Fruit fly (Drosophila melanogaster) whole organism, adult: ENCODE data around the gene CG31195.

Experiments used
- CG11617 ChIP-seq: fragments of 200-800 bp; sonication (Bioruptor generic); optimal IDR thresholded peaks from 2 replicates; lab custom pipeline; 2017; ENCODE audit warnings: mild to moderate bottlenecking, missing biosample characterization, missing genetic modification reagents, missing genetic modification characterization
- CG12768 ChIP-seq: fragments of 200-800 bp; sonication (Bioruptor generic); optimal IDR thresholded peaks from 2 replicates; lab custom pipeline; 2017; ENCODE audit warnings: missing biosample characterization, missing genetic modification characterization, mild to moderate bottlenecking, moderate library complexity, missing genetic modification reagents
- CG14711 ChIP-seq: fragments of 200-800 bp; sonication (Bioruptor generic); optimal IDR thresholded peaks from 2 replicates; lab custom pipeline; 2018; ENCODE audit warnings: missing biosample characterization, mild to moderate bottlenecking, missing genetic modification characterization, moderate library complexity
- CG1620 ChIP-seq: fragments of 200-800 bp; sonication (Bioruptor generic); optimal IDR thresholded peaks from 2 replicates; lab custom pipeline; 2016; ENCODE audit warnings: missing biosample characterization, missing genetic modification characterization
- CG33017 ChIP-seq: fragments of 200-800 bp; sonication (Bioruptor generic); optimal IDR thresholded peaks from 2 replicates; lab custom pipeline; 2018; ENCODE audit warnings: missing biosample characterization, mild to moderate bottlenecking, missing genetic modification characterization, moderate library complexity
- CG5204 ChIP-seq: fragments of 200-800 bp; sonication (Bioruptor generic); optimal IDR thresholded peaks from 2 replicates; lab custom pipeline; 2016; ENCODE audit warnings: missing biosample characterization, missing genetic modification characterization
- CG7045 ChIP-seq: fragments of 200-800 bp; sonication (Bioruptor generic); optimal IDR thresholded peaks from 2 replicates; lab custom pipeline; 2017; ENCODE audit warnings: missing biosample characterization, mild to moderate bottlenecking, missing genetic modification characterization
- CG7101 ChIP-seq: fragments of 200-800 bp; sonication (Bioruptor generic); optimal IDR thresholded peaks from 2 replicates; lab custom pipeline; 2018; ENCODE audit warnings: missing biosample characterization, mild to moderate bottlenecking, missing genetic modification characterization, moderate library complexity
- Clk ChIP-seq: fragments of 200-800 bp; sonication (Bioruptor generic); optimal IDR thresholded peaks from 2 replicates; lab custom pipeline; 2017; ENCODE audit warnings: missing biosample characterization, missing genetic modification characterization
- Crg-1 ChIP-seq: fragments of 200-800 bp; sonication (Bioruptor generic); optimal IDR thresholded peaks from 2 replicates; lab custom pipeline; 2016; ENCODE audit warnings: missing biosample characterization, missing genetic modification characterization
- Hr96 ChIP-seq: fragments of 200-800 bp; sonication (Bioruptor generic); optimal IDR thresholded peaks from 2 replicates; lab custom pipeline; 2016; ENCODE audit warnings: missing biosample characterization, missing genetic modification characterization
- Mnt ChIP-seq: fragments of 200-800 bp; sonication (Bioruptor generic); optimal IDR thresholded peaks from 2 replicates; lab custom pipeline; 2016; ENCODE audit warnings: missing biosample characterization, mild to moderate bottlenecking, missing genetic modification characterization
- bab1 ChIP-seq: fragments of 200-800 bp; sonication (Bioruptor generic); optimal IDR thresholded peaks from 3 replicates; lab custom pipeline; 2019; ENCODE audit warnings: missing biosample characterization, mild to moderate bottlenecking, missing genetic modification characterization, moderate library complexity
- cic ChIP-seq: fragments of 200-800 bp; sonication (Bioruptor generic); optimal IDR thresholded peaks from 2 replicates; lab custom pipeline; 2017; ENCODE audit warnings: missing biosample characterization, mild to moderate bottlenecking, missing genetic modification characterization, moderate library complexity
- cnc ChIP-seq, 2 experiments: fragments of >200 bp; optimal IDR thresholded peaks; 2 replicates each; lab custom pipeline; 2017
- kay ChIP-seq: fragments of 200-800 bp; sonication (Bioruptor generic); peaks from one replicate; lab custom pipeline; 2016; ENCODE audit warnings: missing biosample characterization, missing genetic modification characterization, borderline replicate concordance
- ovo ChIP-seq: fragments of 200-800 bp; sonication (Bioruptor generic); optimal IDR thresholded peaks from 2 replicates; lab custom pipeline; 2016; ENCODE audit warnings: missing biosample characterization, missing genetic modification characterization
- pad ChIP-seq: fragments of 200-800 bp; sonication (Bioruptor generic); optimal IDR thresholded peaks from 3 replicates; lab custom pipeline; 2017; ENCODE audit warnings: missing biosample characterization, missing genetic modification characterization, mild to moderate bottlenecking, moderate library complexity, missing genetic modification reagents
- tj ChIP-seq: fragments of 200-800 bp; sonication (Bioruptor generic); optimal IDR thresholded peaks from 3 replicates; lab custom pipeline; 2017; ENCODE audit warnings: missing biosample characterization, mild to moderate bottlenecking, missing genetic modification characterization, moderate library complexity
- toe ChIP-seq: fragments of 200-800 bp; sonication (Bioruptor generic); optimal IDR thresholded peaks from 2 replicates; lab custom pipeline; 2016; ENCODE audit warnings: missing biosample characterization, missing genetic modification characterization

Gene CG31195

dm6 chr3R:20779969-20780368 lies 17.8 kb upstream of the CG31195 start:
- TF ChIP-seq toe (GFP tag; lab: Kevin White, UChicago): peak; percentile 18
- peak; percentile 49 for TF ChIP-seq Clk (GFP tag; lab: Kevin White, UChicago)
- TF ChIP-seq cic: peak; percentile 80
- TF ChIP-seq CG11617: peak; percentile 36
- no peak for TF ChIP-seq Crg-1 (GFP tag; lab: Kevin White, UChicago)
- TF ChIP-seq tj (GFP tag; lab: Kevin White, UChicago): peak; percentile 55
- TF ChIP-seq cnc (optimal IDR thresholded peaks at IDR 0.05; lab: Kevin White, UChicago): no peak
- no peak for TF ChIP-seq CG7045 (GFP tag; lab: Kevin White, UChicago)
- TF ChIP-seq CG1620 (GFP tag; lab: Kevin White, UChicago): peak; percentile 29
- peak; percentile 16 for TF ChIP-seq Mnt (GFP tag; lab: Kevin White, UChicago)
- TF ChIP-seq CG12768 (GFP tag; lab: Kevin White, UChicago): peak; percentile 67
- TF ChIP-seq pad (GFP tag; lab: Kevin White, UChicago): no peak
- TF ChIP-seq kay (GFP tag; lab: Kevin White, UChicago): peak; percentile 96
- no peak for TF ChIP-seq CG5204 (GFP tag; lab: Kevin White, UChicago)
- peak; percentile 65 for TF ChIP-seq CG33017 (tag; lab: Kevin White, UChicago)
- TF ChIP-seq CG7101: peak; percentile 32
- peak; percentile 48 for TF ChIP-seq bab1 (GFP tag; lab: Kevin White, UChicago)
- TF ChIP-seq ovo: peak; percentile 44
- peak; percentile 18 for TF ChIP-seq Hr96
- no peak for TF ChIP-seq CG14711

- TF ChIP-seq kay (GFP tag; lab: Kevin White, UChicago) (peak; percentile 91), ovo (no peak), toe (GFP tag; lab: Kevin White, UChicago) (no peak), CG11617 (no peak), cic (no peak)
These were observed 17.4 kb upstream of the CG31195 start for dm6 chr3R:20779545-20779944.

dm6 chr3R:20778285-20778926 lies 16.2 kb upstream of the CG31195 start:
- peak; percentile 95 for TF ChIP-seq CG7045 (GFP tag; lab: Kevin White, UChicago)
- peak; percentile 96 for TF ChIP-seq toe (GFP tag; lab: Kevin White, UChicago)
- TF ChIP-seq Clk (GFP tag; lab: Kevin White, UChicago): peak; percentile 99
- TF ChIP-seq cic: peak; percentile 100
- TF ChIP-seq kay (GFP tag; lab: Kevin White, UChicago): peak; percentile 100
- peak; percentile 77 for TF ChIP-seq CG5204 (GFP tag; lab: Kevin White, UChicago)
- TF ChIP-seq bab1 (GFP tag; lab: Kevin White, UChicago): peak; percentile 100
- TF ChIP-seq CG7101: peak; percentile 82
- TF ChIP-seq ovo: peak; percentile 99
- peak; percentile 99 for TF ChIP-seq CG12768 (GFP tag; lab: Kevin White, UChicago)
- TF ChIP-seq Mnt (GFP tag; lab: Kevin White, UChicago): peak; percentile 93
- TF ChIP-seq pad (GFP tag; lab: Kevin White, UChicago): peak; percentile 79
- peak; percentile 31 for TF ChIP-seq CG1620 (GFP tag; lab: Kevin White, UChicago)
- peak; percentile 46 for TF ChIP-seq Crg-1 (GFP tag; lab: Kevin White, UChicago)
- TF ChIP-seq tj (GFP tag; lab: Kevin White, UChicago): peak; percentile 94
- peak; percentile 91 for TF ChIP-seq Hr96
- TF ChIP-seq CG14711: peak; percentile 77
- no peak for TF ChIP-seq cnc (optimal IDR thresholded peaks at IDR 0.05; lab: Kevin White, UChicago)
- TF ChIP-seq CG33017 (tag; lab: Kevin White, UChicago): peak; percentile 96
- TF ChIP-seq CG11617: peak; percentile 98

DNA sequence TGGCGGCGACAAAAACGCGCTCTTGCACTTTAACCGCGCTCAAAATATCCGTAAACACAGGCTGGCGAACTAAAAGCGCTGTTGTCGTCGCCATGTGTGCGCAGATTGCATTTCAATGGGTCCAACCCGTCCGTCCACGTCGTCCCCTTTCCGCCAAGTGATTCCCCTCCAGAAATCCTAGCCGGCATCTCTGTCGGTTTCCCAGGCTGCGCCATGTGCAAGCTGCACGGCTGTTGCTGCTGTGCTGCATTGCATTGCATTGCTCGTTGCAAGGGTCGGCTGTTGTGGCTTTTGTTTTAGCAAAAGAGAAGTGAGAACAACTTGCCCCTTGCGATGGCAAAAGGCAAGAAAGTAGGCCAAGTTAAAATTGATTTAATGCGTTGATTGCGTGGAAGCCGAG lies 12.0 kb upstream of the CG31195 start:
- no peak for TF ChIP-seq ovo
- TF ChIP-seq kay (GFP tag; lab: Kevin White, UChicago): no peak
- no peak for TF ChIP-seq CG14711
- no peak for TF ChIP-seq CG7101
- no peak for TF ChIP-seq bab1 (GFP tag; lab: Kevin White, UChicago)
- no peak for TF ChIP-seq CG12768 (GFP tag; lab: Kevin White, UChicago)
- no peak for TF ChIP-seq tj (GFP tag; lab: Kevin White, UChicago)
- no peak for TF ChIP-seq CG33017 (tag; lab: Kevin White, UChicago)

DNA sequence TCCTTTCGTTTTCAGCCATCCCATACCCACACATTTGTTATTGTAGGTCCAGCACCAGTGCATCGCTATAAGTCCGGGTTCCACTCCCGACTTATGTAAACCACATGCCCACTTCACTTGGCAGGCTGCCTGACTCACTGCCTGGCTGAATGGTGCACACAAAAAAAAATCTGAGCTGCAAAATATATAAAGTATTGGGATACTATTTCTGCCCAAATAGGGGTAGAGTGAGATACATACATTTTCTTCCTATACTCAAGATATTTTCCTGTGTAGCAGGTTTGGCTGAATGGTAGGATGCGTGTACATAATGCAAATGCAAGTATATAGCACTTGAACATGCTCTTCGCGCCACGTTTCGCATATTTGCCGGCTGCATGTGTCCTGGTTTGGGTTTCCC lies 11.0 kb upstream of the CG31195 start:
- TF ChIP-seq CG7101 (no peak), pad (GFP tag; lab: Kevin White, UChicago) (no peak), CG14711 (no peak), CG11617 (no peak), toe (GFP tag; lab: Kevin White, UChicago) (no peak), ovo (no peak), cic (no peak), Mnt (GFP tag; lab: Kevin White, UChicago) (no peak), Crg-1 (GFP tag; lab: Kevin White, UChicago) (no peak), Hr96 (no peak), Clk (GFP tag; lab: Kevin White, UChicago) (no peak), bab1 (GFP tag; lab: Kevin White, UChicago) (no peak), CG33017 (tag; lab: Kevin White, UChicago) (no peak), kay (GFP tag; lab: Kevin White, UChicago) (no peak), CG5204 (GFP tag; lab: Kevin White, UChicago) (no peak), CG12768 (GFP tag; lab: Kevin White, UChicago) (no peak), CG1620 (GFP tag; lab: Kevin White, UChicago) (no peak), CG7045 (GFP tag; lab: Kevin White, UChicago) (no peak), cnc (optimal IDR thresholded peaks at IDR 0.05; lab: Kevin White, UChicago) (no peak)

DNA sequence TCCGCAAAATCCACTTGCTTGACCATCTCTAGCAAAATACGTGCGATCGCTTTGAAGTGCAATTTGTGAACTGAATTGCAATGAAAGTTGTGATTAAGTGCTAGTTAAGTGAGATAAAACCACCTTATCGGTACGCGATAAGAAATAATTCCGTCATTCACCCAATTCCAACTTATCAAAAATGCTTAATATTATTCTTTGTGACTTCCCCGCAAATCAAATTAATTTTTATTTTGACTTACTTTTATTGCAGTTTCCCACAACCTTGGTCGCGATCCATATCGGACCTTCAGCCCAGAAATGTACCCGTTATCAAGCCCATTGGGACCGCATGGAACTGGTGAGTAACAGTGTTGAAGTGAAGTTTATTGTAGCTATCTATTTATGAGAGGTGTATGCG lies 10.4 kb upstream of the CG31195 start, which contains the start of gene Takl1:
Takl1 (minus strand) TSS at position 59 of the 400 bp plus-strand sequence.
- TF ChIP-seq ovo (no peak), cic (peak; percentile 17)
